Worm (Caenorhabditis elegans): ENCODE data around the gene C34C12.2.

ce11 chrIII:3431385-3431784 lies 22.2 kb upstream of the C34C12.2 start, which contains the start of gene K01A11.1:
- TF ChIP-seq W03F9.2 (tag; optimal IDR thresholded peaks at IDR 0.05) (no peak), him-1 (tag; optimal IDR thresholded peaks at IDR 0.05) (no peak), dao-5 (tag; optimal IDR thresholded peaks at IDR 0.05) (no peak)
